Fruit fly (Drosophila melanogaster): ENCODE measurements around the gene CG9265.

dm6 chr2L:21097850-21098249 lies 26.5 kb upstream of the CG9265 start:
- TF ChIP-seq Dll (optimal IDR thresholded peaks at IDR 0.05) (no peak), usp (GFP tag; optimal IDR thresholded peaks at IDR 0.05) (no peak), pan (optimal IDR thresholded peaks at IDR 0.05) (no peak), psq (optimal IDR thresholded peaks at IDR 0.05) (no peak), CG8478 (optimal IDR thresholded peaks at IDR 0.05) (no peak)
